Fruit fly (Drosophila melanogaster): Measurements from ENCODE around the gene cad.

The cad gene

dm6 chr2L:20780768-20781167, 10.2 kb downstream of the cad start (continued):
- TF ChIP-seq CG10565 (GFP tag; optimal IDR thresholded peaks at IDR 0.05) (no peak), cwo (GFP tag; optimal IDR thresholded peaks at IDR 0.05) (peak; percentile 39), E2f1 (GFP tag; IDR thresholded peaks at IDR 0.05) (no peak), CG13123 (GFP tag; optimal IDR thresholded peaks at IDR 0.05) (peak; percentile 56), CG5180 (GFP tag; optimal IDR thresholded peaks at IDR 0.05) (peak; percentile 46), jumu (GFP tag; optimal IDR thresholded peaks at IDR 0.05) (peak; percentile 51), CG9876 (GFP tag; optimal IDR thresholded peaks at IDR 0.05) (no peak), CG6683 (GFP tag; optimal IDR thresholded peaks at IDR 0.05) (peak; percentile 65), D19A (tag; optimal IDR thresholded peaks at IDR 0.05) (peak; percentile 29), CG11723 (GFP tag; optimal IDR thresholded peaks at IDR 0.05) (peak; percentile 66), Vsx1 (GFP tag; optimal IDR thresholded peaks at IDR 0.05) (peak; percentile 68), CG30403 (GFP tag; optimal IDR thresholded peaks at IDR 0.05) (peak; percentile 34), CG14050 (GFP tag; IDR thresholded peaks at IDR 0.05) (no peak), sens (GFP tag) (peak; percentile 87), ci (GFP tag; IDR thresholded peaks at IDR 0.05) (peak; percentile 82), lab (GFP tag; optimal IDR thresholded peaks at IDR 0.05) (peak; percentile 86), otp (GFP tag; IDR thresholded peaks at IDR 0.05) (peak; percentile 74; the same call in 2 of the 3 replicates), CG4820 (GFP tag; optimal IDR thresholded peaks at IDR 0.05) (no peak), CG4282 (GFP tag; optimal IDR thresholded peaks at IDR 0.05) (peak; percentile 3), Deaf1 (tag; optimal IDR thresholded peaks at IDR 0.05) (no peak), Dbx (GFP tag; IDR thresholded peaks at IDR 0.05) (peak; percentile 11; the same call in 1 of the 3 replicates), Oli (tag; optimal IDR thresholded peaks at IDR 0.05) (peak; percentile 28), YL-1 (GFP tag; optimal IDR thresholded peaks at IDR 0.05) (peak; percentile 71), CG12104 (GFP tag; optimal IDR thresholded peaks at IDR 0.05) (peak; percentile 73), CG6813 (GFP tag; optimal IDR thresholded peaks at IDR 0.05) (peak; percentile 88), CG10959 (GFP tag; IDR thresholded peaks at IDR 0.05) (peak; percentile 45; the same call in 1 of the 2 replicates), CoRest (tag; optimal IDR thresholded peaks at IDR 0.05) (peak; percentile 36), CG14710 (tag; optimal IDR thresholded peaks at IDR 0.05) (peak; percentile 56), BtbVII (GFP tag; optimal IDR thresholded peaks at IDR 0.05) (peak; percentile 70), NC2β (GFP tag; optimal IDR thresholded peaks at IDR 0.05) (peak; percentile 50), HLHmδ (GFP tag; optimal IDR thresholded peaks at IDR 0.05) (peak; percentile 64), Blimp-1 (GFP tag; optimal IDR thresholded peaks at IDR 0.05) (peak; percentile 50), CG18599 (GFP tag; optimal IDR thresholded peaks at IDR 0.05) (peak; percentile 87), vnd (GFP tag; IDR thresholded peaks at IDR 0.05; ENCODE audit: partially characterized antibody) (no peak), CG8359 (GFP tag; optimal IDR thresholded peaks at IDR 0.05; ENCODE audit: borderline replicate concordance) (peak; percentile 59), Stat92E (GFP tag; optimal IDR thresholded peaks at IDR 0.05) (no peak), da (GFP tag; optimal IDR thresholded peaks at IDR 0.05) (no peak), sim (GFP tag; IDR thresholded peaks at IDR 0.05) (peak; percentile 50; the same call in 1 of the 2 replicates), fd3F (GFP tag; optimal IDR thresholded peaks at IDR 0.05) (peak; percentile 56), CG8765 (GFP tag; IDR thresholded peaks at IDR 0.05) (no peak), CG33557 (GFP tag; optimal IDR thresholded peaks at IDR 0.05) (peak; percentile 63), CG3281 (GFP tag; optimal IDR thresholded peaks at IDR 0.05) (peak; percentile 70), CG10366 (GFP tag; IDR thresholded peaks at IDR 0.05) (peak; percentile 34; the same call in 1 of the 2 replicates), HHEX (GFP tag; optimal IDR thresholded peaks at IDR 0.05) (peak; percentile 71), hkb (optimal IDR thresholded peaks at IDR 0.05) (no peak), hkb (GFP tag; IDR thresholded peaks at IDR 0.05) (peak; percentile 67), dpn (GFP tag; optimal IDR thresholded peaks at IDR 0.05) (peak; percentile 7 to 46), sens-2 (GFP tag; IDR thresholded peaks at IDR 0.05) (no peak), dysf (GFP tag; IDR thresholded peaks at IDR 0.05) (0 out of 3 replicates have a peak, but pooled peaks have one; percentile 36), CG12299 (tag; optimal IDR thresholded peaks at IDR 0.05) (peak; percentile 30)

All from whole organism, embryonic.